Fruit fly (Drosophila melanogaster) whole organism, prepupa: Measurements from ENCODE around the gene Wnk.
A peak's percentile ranks its signal among the peaks of the same experiment; 100 is the strongest.

Experiments used
- Blimp-1 ChIP-seq: fragments of 200-800 bp; sonication (Bioruptor generic); optimal IDR thresholded peaks from 3 replicates; lab custom pipeline; 2017; ENCODE audit warnings: missing biosample characterization, missing genetic modification characterization, mild to moderate bottlenecking, moderate library complexity, missing genetic modification reagents
- CG10631 ChIP-seq: fragments of 200-800 bp; sonication (Bioruptor generic); optimal IDR thresholded peaks from 2 replicates; lab custom pipeline; 2016; ENCODE audit warnings: missing biosample characterization, missing genetic modification characterization
- CG11902 ChIP-seq: fragments of 200-800 bp; sonication (Bioruptor generic); optimal IDR thresholded peaks from 3 replicates; lab custom pipeline; 2016; ENCODE audit warnings: missing biosample characterization, missing genetic modification characterization
- CG1621 ChIP-seq: fragments of 200-800 bp; sonication (Bioruptor generic); optimal IDR thresholded peaks from 3 replicates; lab custom pipeline; 2018; ENCODE audit warnings: missing biosample characterization, mild to moderate bottlenecking, missing genetic modification characterization
- CG16779 ChIP-seq: fragments of 200-800 bp; sonication (Bioruptor generic); optimal IDR thresholded peaks from 3 replicates; lab custom pipeline; 2017; ENCODE audit warnings: missing biosample characterization, mild to moderate bottlenecking, missing genetic modification characterization
- CG3032 ChIP-seq: fragments of 200-800 bp; optimal IDR thresholded peaks from 2 replicates; lab custom pipeline; 2019; ENCODE audit warnings: missing biosample characterization, mild to moderate bottlenecking, missing genetic modification characterization, moderate library complexity
- CG31627 ChIP-seq: fragments of 200-800 bp; sonication (Bioruptor generic); optimal IDR thresholded peaks from 3 replicates; lab custom pipeline; 2016; ENCODE audit warnings: missing biosample characterization, missing genetic modification characterization
- CG32006 ChIP-seq: fragments of 200-800 bp; sonication (Bioruptor generic); optimal IDR thresholded peaks from 3 replicates; lab custom pipeline; 2017; ENCODE audit warnings: missing biosample characterization, mild to moderate bottlenecking, missing genetic modification characterization
- CG34406 ChIP-seq: fragments of 200-800 bp; sonication (Bioruptor generic); optimal IDR thresholded peaks from 3 replicates; lab custom pipeline; 2016; ENCODE audit warnings: missing biosample characterization, missing genetic modification characterization
- CG3919 ChIP-seq: fragments of 200-800 bp; sonication (Bioruptor generic); optimal IDR thresholded peaks from 3 replicates; lab custom pipeline; 2016; ENCODE audit warnings: missing biosample characterization, missing genetic modification characterization
- CG4318 ChIP-seq: fragments of 200-800 bp; sonication (Bioruptor generic); optimal IDR thresholded peaks from 3 replicates; lab custom pipeline; 2017; ENCODE audit warnings: missing biosample characterization, mild to moderate bottlenecking, missing genetic modification characterization
- CG6276 ChIP-seq: fragments of 200-800 bp; sonication (Bioruptor generic); optimal IDR thresholded peaks from 2 replicates; lab custom pipeline; 2017; ENCODE audit warnings: missing biosample characterization, mild to moderate bottlenecking, missing genetic modification characterization
- CG6792 ChIP-seq: fragments of 200-800 bp; sonication (Bioruptor generic); optimal IDR thresholded peaks from 3 replicates; lab custom pipeline; 2016; ENCODE audit warnings: missing biosample characterization, missing genetic modification characterization
- CG6808 ChIP-seq: fragments of 200-800 bp; sonication (Bioruptor generic); optimal IDR thresholded peaks from 3 replicates; lab custom pipeline; 2017; ENCODE audit warnings: missing biosample characterization, missing genetic modification characterization, mild to moderate bottlenecking, moderate library complexity, missing genetic modification reagents
- CG6854 ChIP-seq: fragments of 200-800 bp; sonication (Bioruptor generic); optimal IDR thresholded peaks from 2 replicates; lab custom pipeline; 2017; ENCODE audit warnings: missing biosample characterization, mild to moderate bottlenecking, missing genetic modification characterization
- CG7368 ChIP-seq: fragments of 200-800 bp; sonication (Bioruptor generic); optimal IDR thresholded peaks from 3 replicates; lab custom pipeline; 2016; ENCODE audit warnings: missing biosample characterization, missing genetic modification characterization
- CG8119 ChIP-seq: fragments of 200-800 bp; sonication (Bioruptor generic); IDR thresholded peaks from 3 replicates; pipeline ENCODE4 v1.3.6; 2022; ENCODE audit warnings: missing biosample characterization, missing genetic modification characterization
- CG8319 ChIP-seq: fragments of 200-800 bp; sonication (Bioruptor generic); optimal IDR thresholded peaks from 3 replicates; lab custom pipeline; 2016; ENCODE audit warnings: missing biosample characterization, missing genetic modification characterization
- CG8632 ChIP-seq: fragments of 200-800 bp; sonication (Bioruptor generic); optimal IDR thresholded peaks from 3 replicates; lab custom pipeline; 2016; ENCODE audit warnings: missing biosample characterization, missing genetic modification characterization
- CG9139 ChIP-seq: fragments of 200-800 bp; sonication (Bioruptor generic); optimal IDR thresholded peaks from 3 replicates; lab custom pipeline; 2017; ENCODE audit warnings: missing biosample characterization, mild to moderate bottlenecking, missing genetic modification characterization
- Eip75B ChIP-seq: fragments of 200-800 bp; sonication (Bioruptor generic); optimal IDR thresholded peaks from 3 replicates; lab custom pipeline; 2016; ENCODE audit warnings: missing biosample characterization, missing genetic modification characterization
- Eip78C ChIP-seq: fragments of 200-800 bp; sonication (Bioruptor generic); peaks from one replicate; lab custom pipeline; 2016; ENCODE audit warnings: missing biosample characterization, missing genetic modification characterization
- Eip93F ChIP-seq: fragments of 200-800 bp; sonication (Bioruptor generic); optimal IDR thresholded peaks from 2 replicates; lab custom pipeline; 2016; ENCODE audit warnings: missing biosample characterization, mild to moderate bottlenecking, missing genetic modification characterization
- Ets21C ChIP-seq: fragments of 200-800 bp; sonication (Bioruptor generic); optimal IDR thresholded peaks from 3 replicates; lab custom pipeline; 2016; ENCODE audit warnings: missing biosample characterization, missing genetic modification characterization
- Ets96B ChIP-seq: fragments of 200-800 bp; optimal IDR thresholded peaks from 2 replicates; lab custom pipeline; 2019; ENCODE audit warnings: missing biosample characterization, mild to moderate bottlenecking, missing genetic modification characterization, moderate library complexity
- Hr38 ChIP-seq: sonication (Bioruptor generic); optimal IDR thresholded peaks from 2 replicates; lab custom pipeline; 2016; ENCODE audit warnings: missing biosample characterization, missing genetic modification characterization
- Lpt ChIP-seq: fragments of 200-800 bp; sonication (Bioruptor generic); optimal IDR thresholded peaks from 3 replicates; lab custom pipeline; 2016; ENCODE audit warnings: missing biosample characterization, missing genetic modification characterization
- Met ChIP-seq: fragments of 200-800 bp; sonication (Bioruptor generic); optimal IDR thresholded peaks from 3 replicates; lab custom pipeline; 2016; ENCODE audit warnings: missing biosample characterization, missing genetic modification characterization
- OdsH ChIP-seq: fragments of 200-800 bp; sonication (Bioruptor generic); optimal IDR thresholded peaks from 3 replicates; lab custom pipeline; 2016; ENCODE audit warnings: missing biosample characterization, missing genetic modification characterization
- Smox ChIP-seq: fragments of 200-800 bp; sonication (Bioruptor generic); optimal IDR thresholded peaks from 3 replicates; lab custom pipeline; 2016; ENCODE audit warnings: missing biosample characterization, missing genetic modification characterization
- Sox102F ChIP-seq: fragments of 200-800 bp; sonication (Bioruptor generic); optimal IDR thresholded peaks from 2 replicates; lab custom pipeline; 2016; ENCODE audit warnings: missing biosample characterization, mild to moderate bottlenecking, missing genetic modification characterization
- Sox14 ChIP-seq: fragments of 200-800 bp; sonication (Bioruptor generic); optimal IDR thresholded peaks from 3 replicates; lab custom pipeline; 2016; ENCODE audit warnings: missing biosample characterization, missing genetic modification characterization
- Sox15 ChIP-seq: fragments of 200-800 bp; sonication (Bioruptor generic); optimal IDR thresholded peaks from 3 replicates; lab custom pipeline; 2016; ENCODE audit warnings: missing biosample characterization, missing genetic modification characterization
- achi ChIP-seq: fragments of 200-800 bp; sonication (Bioruptor generic); optimal IDR thresholded peaks from 3 replicates; lab custom pipeline; 2016; ENCODE audit warnings: missing biosample characterization, missing genetic modification characterization
- acj6 ChIP-seq: fragments of 200-800 bp; sonication (Bioruptor generic); optimal IDR thresholded peaks from 3 replicates; lab custom pipeline; 2016; ENCODE audit warnings: missing biosample characterization, missing genetic modification characterization
- cyc ChIP-seq: fragments of 200-800 bp; sonication (Bioruptor generic); optimal IDR thresholded peaks from 3 replicates; lab custom pipeline; 2016; ENCODE audit warnings: missing biosample characterization, missing genetic modification characterization
- dac ChIP-seq: fragments of 200-800 bp; sonication (Bioruptor generic); optimal IDR thresholded peaks from 2 replicates; lab custom pipeline; 2017; ENCODE audit warnings: missing biosample characterization, mild to moderate bottlenecking, missing genetic modification characterization
- dsx ChIP-seq: fragments of 200-800 bp; optimal IDR thresholded peaks from 3 replicates; lab custom pipeline; 2019; ENCODE audit warnings: missing biosample characterization, mild to moderate bottlenecking, missing genetic modification characterization, moderate library complexity; ENCODE audit not compliant: poor library complexity, severe bottlenecking
- eg ChIP-seq: fragments of 200-800 bp; sonication (Bioruptor generic); IDR thresholded peaks from 3 replicates; pipeline ENCODE4 v1.3.6; 2022; ENCODE audit warnings: missing biosample characterization, missing genetic modification characterization
- esn ChIP-seq: fragments of 200-800 bp; sonication (Bioruptor generic); optimal IDR thresholded peaks from 2 replicates; lab custom pipeline; 2016; ENCODE audit warnings: missing biosample characterization, mild to moderate bottlenecking, missing genetic modification characterization, moderate library complexity
- fd59A ChIP-seq: fragments of 200-800 bp; sonication (Bioruptor generic); optimal IDR thresholded peaks from 2 replicates; lab custom pipeline; 2017; ENCODE audit warnings: missing biosample characterization, mild to moderate bottlenecking, missing genetic modification characterization, missing genetic modification reagents
- fd85E ChIP-seq: fragments of 200-800 bp; sonication (Bioruptor generic); optimal IDR thresholded peaks from 3 replicates; lab custom pipeline; 2016; ENCODE audit warnings: missing biosample characterization, missing genetic modification characterization
- fkh ChIP-seq: fragments of 200-800 bp; sonication (Bioruptor generic); optimal IDR thresholded peaks from 3 replicates; lab custom pipeline; 2017; ENCODE audit warnings: missing biosample characterization, mild to moderate bottlenecking, missing genetic modification characterization, moderate library complexity
- lz ChIP-seq: fragments of 200-800 bp; sonication (Bioruptor generic); optimal IDR thresholded peaks from 3 replicates; lab custom pipeline; 2016; ENCODE audit warnings: missing biosample characterization, missing genetic modification characterization
- net ChIP-seq: fragments of 200-800 bp; sonication (Bioruptor generic); optimal IDR thresholded peaks from 3 replicates; lab custom pipeline; 2016; ENCODE audit warnings: missing biosample characterization, missing genetic modification characterization
- pdm3 ChIP-seq: fragments of 200-800 bp; sonication (Bioruptor generic); optimal IDR thresholded peaks from 3 replicates; lab custom pipeline; 2016; ENCODE audit warnings: missing biosample characterization, missing genetic modification characterization
- salr ChIP-seq, 2 experiments: fragments of 200-800 bp; sonication (Bioruptor generic); optimal IDR thresholded peaks; 3 replicates each; lab custom pipeline; 2016 to 2018; ENCODE audit warnings: missing biosample characterization in 2 of 2, missing genetic modification characterization in 2 of 2, mild to moderate bottlenecking in 1 of 2
- spab ChIP-seq: fragments of 200-800 bp; sonication (Bioruptor generic); optimal IDR thresholded peaks from 2 replicates; lab custom pipeline; 2017; ENCODE audit warnings: missing biosample characterization, mild to moderate bottlenecking, missing genetic modification characterization, missing genetic modification reagents
- ss ChIP-seq, 2 experiments: fragments of 200-800 bp; sonication (Bioruptor generic); optimal IDR thresholded peaks; 2 replicates in 1 of 2; 3 replicates in 1 of 2; lab custom pipeline; 2017 to 2018; ENCODE audit warnings: mild to moderate bottlenecking in 2 of 2, missing biosample characterization in 2 of 2, missing genetic modification characterization in 2 of 2, moderate library complexity in 1 of 2
- svp ChIP-seq: fragments of 200-800 bp; sonication (Bioruptor generic); peaks from one replicate; lab custom pipeline; 2016; ENCODE audit warnings: missing biosample characterization, missing genetic modification characterization
- topi ChIP-seq: fragments of 200-800 bp; sonication (Bioruptor generic); optimal IDR thresholded peaks from 3 replicates; lab custom pipeline; 2016; ENCODE audit warnings: missing biosample characterization, missing genetic modification characterization
- vri ChIP-seq: fragments of 200-800 bp; sonication (Bioruptor generic); optimal IDR thresholded peaks from 3 replicates; lab custom pipeline; 2016; ENCODE audit warnings: missing biosample characterization, mild to moderate bottlenecking, missing genetic modification characterization

Gene Wnk

DNA sequence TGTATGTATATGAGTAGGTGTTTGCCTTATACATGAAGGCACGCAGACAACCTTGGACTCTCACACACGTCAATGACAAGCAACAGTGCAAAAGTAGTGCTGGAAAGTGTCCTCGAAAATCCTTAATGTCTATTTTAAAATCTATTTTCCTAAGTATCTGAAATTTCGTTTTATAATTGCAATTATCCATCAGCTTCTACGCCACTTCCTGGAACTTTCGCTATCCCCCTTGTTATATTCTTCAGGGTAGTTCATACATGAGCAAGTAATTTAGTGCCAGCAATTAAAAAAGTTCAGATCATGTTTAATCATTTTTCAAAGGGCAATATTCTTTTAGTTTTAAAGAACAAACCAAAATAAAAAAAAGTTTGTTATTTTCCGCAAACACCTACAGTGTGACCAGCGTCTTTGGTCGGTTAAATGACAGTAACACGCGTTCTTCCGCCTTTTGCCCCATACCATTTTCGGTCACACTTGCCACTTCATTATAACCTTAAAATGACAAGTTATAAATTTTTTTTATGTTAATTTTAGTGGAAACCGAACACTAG lies 37.9 kb downstream of the Wnk start:
- TF ChIP-seq pdm3: peak; percentile 64
- no peak for TF ChIP-seq CG16779 (tag; lab: Kevin White, UChicago)
- peak; percentile 43 for TF ChIP-seq Eip93F
- peak; percentile 50 for TF ChIP-seq CG10631 (GFP tag; lab: Kevin White, UChicago)
- TF ChIP-seq salr (GFP tag; optimal IDR thresholded peaks at IDR 0.05; lab: Kevin White, UChicago): no peak
- no peak for TF ChIP-seq vri
- peak; percentile 69 for TF ChIP-seq Eip75B (GFP tag; lab: Kevin White, UChicago)
- no peak for TF ChIP-seq spab (GFP tag; lab: Kevin White, UChicago)
- no peak for TF ChIP-seq eg (GFP tag; lab: Robert Waterston, UW)
- TF ChIP-seq Met (GFP tag; lab: Kevin White, UChicago): peak; percentile 46
- peak; percentile 6 for TF ChIP-seq fkh (GFP tag; lab: Kevin White, UChicago)
- peak; percentile 60 for TF ChIP-seq esn (GFP tag; lab: Kevin White, UChicago)
- TF ChIP-seq CG6854 (GFP tag; lab: Kevin White, UChicago): no peak
- TF ChIP-seq CG34406 (GFP tag; lab: Kevin White, UChicago): no peak
- no peak for TF ChIP-seq svp (GFP tag; lab: Kevin White, UChicago)
- peak; percentile 19 for TF ChIP-seq CG3032
- TF ChIP-seq CG6808: peak; percentile 7
- peak; percentile 49 for TF ChIP-seq OdsH (GFP tag; lab: Kevin White, UChicago)
- peak; percentile 52 for TF ChIP-seq topi (GFP tag; lab: Kevin White, UChicago)
- no peak for TF ChIP-seq Blimp-1
- peak; percentile 25 for TF ChIP-seq net (GFP tag; lab: Kevin White, UChicago)
- TF ChIP-seq CG4318 (GFP tag; lab: Kevin White, UChicago): no peak
- no peak for TF ChIP-seq dac (GFP tag; lab: Kevin White, UChicago)
- TF ChIP-seq CG11902 (GFP tag; lab: Kevin White, UChicago): no peak
- TF ChIP-seq Hr38 (GFP tag; lab: Kevin White, UChicago): no peak
- peak; percentile 39 for TF ChIP-seq cyc (GFP tag; lab: Kevin White, UChicago)
- TF ChIP-seq CG1621 (tag; lab: Kevin White, UChicago): no peak
- TF ChIP-seq dsx (GFP tag; lab: Kevin White, UChicago): peak; percentile 23
- TF ChIP-seq Ets21C (GFP tag; lab: Kevin White, UChicago): peak; percentile 12
- TF ChIP-seq Smox (GFP tag; lab: Kevin White, UChicago): peak; percentile 50
- no peak for TF ChIP-seq Sox15
- peak; percentile 45 for TF ChIP-seq CG8632 (GFP tag; lab: Kevin White, UChicago)
- TF ChIP-seq CG32006: peak; percentile 24
- TF ChIP-seq Lpt: peak; percentile 44
- TF ChIP-seq CG8319: peak; percentile 18
- TF ChIP-seq CG31627 (GFP tag; lab: Kevin White, UChicago): peak; percentile 42
- TF ChIP-seq fd85E (GFP tag; lab: Kevin White, UChicago): no peak
- TF ChIP-seq lz (GFP tag; lab: Kevin White, UChicago): peak; percentile 40
- TF ChIP-seq fd59A: no peak
- peak in 1 of 2 experiments; percentile 43 for TF ChIP-seq ss (GFP tag; optimal IDR thresholded peaks at IDR 0.05; lab: Kevin White, UChicago)
- TF ChIP-seq CG6276 (GFP tag; lab: Kevin White, UChicago): no peak
- TF ChIP-seq Ets96B (tag; lab: Kevin White, UChicago): peak; percentile 8
- TF ChIP-seq Sox14 (GFP tag; lab: Kevin White, UChicago): peak; percentile 55
- peak; percentile 32 for TF ChIP-seq CG3919 (GFP tag; lab: Kevin White, UChicago)
- TF ChIP-seq Sox102F (GFP tag; lab: Kevin White, UChicago): peak; percentile 56
- TF ChIP-seq CG8119 (GFP tag; lab: Robert Waterston, UW): no peak
- TF ChIP-seq CG6792: peak; percentile 57
- TF ChIP-seq acj6 (GFP tag; lab: Kevin White, UChicago): peak; percentile 31
- TF ChIP-seq Eip78C (GFP tag; lab: Kevin White, UChicago): peak; percentile 48
- TF ChIP-seq CG9139 (GFP tag; lab: Kevin White, UChicago): no peak
- TF ChIP-seq achi (GFP tag; lab: Kevin White, UChicago): peak; percentile 73
- peak; percentile 36 for TF ChIP-seq CG7368 (GFP tag; lab: Kevin White, UChicago)
